Fruit fly (Drosophila melanogaster) whole organism, prepupa: ENCODE data around the gene CG10405.

Experiments used
- CG11294 ChIP-seq: fragments of 200-800 bp; sonication (Bioruptor generic); IDR thresholded peaks from 2 replicates; pipeline ENCODE4 v1.3.6; 2022; ENCODE audit warnings: missing biosample characterization, missing genetic modification characterization
- CG11762 ChIP-seq: fragments of 200-800 bp; sonication (Bioruptor generic); optimal IDR thresholded peaks from 3 replicates; lab custom pipeline; 2016; ENCODE audit warnings: missing biosample characterization, missing genetic modification characterization; ENCODE audit not compliant: insufficient read depth
- CG15336 ChIP-seq: fragments of 200-800 bp; sonication (Bioruptor generic); IDR thresholded peaks from 2 replicates; pipeline ENCODE4 v1.3.6; 2022; ENCODE audit warnings: missing biosample characterization, missing genetic modification characterization
- CG1621 ChIP-seq: fragments of 200-800 bp; sonication (Bioruptor generic); optimal IDR thresholded peaks from 3 replicates; lab custom pipeline; 2018; ENCODE audit warnings: missing biosample characterization, mild to moderate bottlenecking, missing genetic modification characterization
- CG16779 ChIP-seq: fragments of 200-800 bp; sonication (Bioruptor generic); optimal IDR thresholded peaks from 3 replicates; lab custom pipeline; 2017; ENCODE audit warnings: missing biosample characterization, mild to moderate bottlenecking, missing genetic modification characterization
- CG31627 ChIP-seq: fragments of 200-800 bp; sonication (Bioruptor generic); optimal IDR thresholded peaks from 3 replicates; lab custom pipeline; 2016; ENCODE audit warnings: missing biosample characterization, missing genetic modification characterization
- CG32006 ChIP-seq: fragments of 200-800 bp; sonication (Bioruptor generic); optimal IDR thresholded peaks from 3 replicates; lab custom pipeline; 2017; ENCODE audit warnings: missing biosample characterization, mild to moderate bottlenecking, missing genetic modification characterization
- CG3919 ChIP-seq: fragments of 200-800 bp; sonication (Bioruptor generic); optimal IDR thresholded peaks from 3 replicates; lab custom pipeline; 2016; ENCODE audit warnings: missing biosample characterization, missing genetic modification characterization
- CG4318 ChIP-seq: fragments of 200-800 bp; sonication (Bioruptor generic); optimal IDR thresholded peaks from 3 replicates; lab custom pipeline; 2017; ENCODE audit warnings: missing biosample characterization, mild to moderate bottlenecking, missing genetic modification characterization
- CG6163 ChIP-seq: fragments of 200-800 bp; sonication (Bioruptor generic); IDR thresholded peaks from 3 replicates; pipeline ENCODE4 v1.3.6; 2022; ENCODE audit warnings: missing biosample characterization, missing genetic modification characterization
- CG6276 ChIP-seq: fragments of 200-800 bp; sonication (Bioruptor generic); optimal IDR thresholded peaks from 2 replicates; lab custom pipeline; 2017; ENCODE audit warnings: missing biosample characterization, mild to moderate bottlenecking, missing genetic modification characterization
- CG6808 ChIP-seq: fragments of 200-800 bp; sonication (Bioruptor generic); optimal IDR thresholded peaks from 3 replicates; lab custom pipeline; 2017; ENCODE audit warnings: missing biosample characterization, missing genetic modification characterization, mild to moderate bottlenecking, moderate library complexity, missing genetic modification reagents
- CG6854 ChIP-seq: fragments of 200-800 bp; sonication (Bioruptor generic); optimal IDR thresholded peaks from 2 replicates; lab custom pipeline; 2017; ENCODE audit warnings: missing biosample characterization, mild to moderate bottlenecking, missing genetic modification characterization
- CG7368 ChIP-seq: fragments of 200-800 bp; sonication (Bioruptor generic); optimal IDR thresholded peaks from 3 replicates; lab custom pipeline; 2016; ENCODE audit warnings: missing biosample characterization, missing genetic modification characterization
- CG8119 ChIP-seq: fragments of 200-800 bp; sonication (Bioruptor generic); IDR thresholded peaks from 3 replicates; pipeline ENCODE4 v1.3.6; 2022; ENCODE audit warnings: missing biosample characterization, missing genetic modification characterization
- CG8319 ChIP-seq: fragments of 200-800 bp; sonication (Bioruptor generic); optimal IDR thresholded peaks from 3 replicates; lab custom pipeline; 2016; ENCODE audit warnings: missing biosample characterization, missing genetic modification characterization
- CG8632 ChIP-seq: fragments of 200-800 bp; sonication (Bioruptor generic); optimal IDR thresholded peaks from 3 replicates; lab custom pipeline; 2016; ENCODE audit warnings: missing biosample characterization, missing genetic modification characterization
- CG9139 ChIP-seq: fragments of 200-800 bp; sonication (Bioruptor generic); optimal IDR thresholded peaks from 3 replicates; lab custom pipeline; 2017; ENCODE audit warnings: missing biosample characterization, mild to moderate bottlenecking, missing genetic modification characterization
- Eip78C ChIP-seq: fragments of 200-800 bp; sonication (Bioruptor generic); peaks from one replicate; lab custom pipeline; 2016; ENCODE audit warnings: missing biosample characterization, missing genetic modification characterization
- Ets21C ChIP-seq: fragments of 200-800 bp; sonication (Bioruptor generic); optimal IDR thresholded peaks from 3 replicates; lab custom pipeline; 2016; ENCODE audit warnings: missing biosample characterization, missing genetic modification characterization
- Ets96B ChIP-seq: fragments of 200-800 bp; optimal IDR thresholded peaks from 2 replicates; lab custom pipeline; 2019; ENCODE audit warnings: missing biosample characterization, mild to moderate bottlenecking, missing genetic modification characterization, moderate library complexity
- Gug ChIP-seq: fragments of 200-800 bp; sonication (Bioruptor generic); IDR thresholded peaks from 2 replicates; pipeline ENCODE4 v1.3.6; 2022; ENCODE audit warnings: missing biosample characterization, missing genetic modification characterization
- Hr38 ChIP-seq: sonication (Bioruptor generic); optimal IDR thresholded peaks from 2 replicates; lab custom pipeline; 2016; ENCODE audit warnings: missing biosample characterization, missing genetic modification characterization
- Hr39 ChIP-seq: fragments of 200-800 bp; sonication (Bioruptor generic); optimal IDR thresholded peaks from 2 replicates; lab custom pipeline; 2016; ENCODE audit warnings: missing biosample characterization, missing genetic modification characterization
- Hr4 ChIP-seq: fragments of 200-800 bp; sonication (Bioruptor generic); optimal IDR thresholded peaks from 3 replicates; lab custom pipeline; 2016; ENCODE audit warnings: missing biosample characterization, missing genetic modification characterization
- Lpt ChIP-seq: fragments of 200-800 bp; sonication (Bioruptor generic); optimal IDR thresholded peaks from 3 replicates; lab custom pipeline; 2016; ENCODE audit warnings: missing biosample characterization, missing genetic modification characterization
- Met ChIP-seq: fragments of 200-800 bp; sonication (Bioruptor generic); optimal IDR thresholded peaks from 3 replicates; lab custom pipeline; 2016; ENCODE audit warnings: missing biosample characterization, missing genetic modification characterization
- Smox ChIP-seq: fragments of 200-800 bp; sonication (Bioruptor generic); optimal IDR thresholded peaks from 3 replicates; lab custom pipeline; 2016; ENCODE audit warnings: missing biosample characterization, missing genetic modification characterization
- Sox102F ChIP-seq: fragments of 200-800 bp; sonication (Bioruptor generic); optimal IDR thresholded peaks from 2 replicates; lab custom pipeline; 2016; ENCODE audit warnings: missing biosample characterization, mild to moderate bottlenecking, missing genetic modification characterization
- Sox14 ChIP-seq: fragments of 200-800 bp; sonication (Bioruptor generic); optimal IDR thresholded peaks from 3 replicates; lab custom pipeline; 2016; ENCODE audit warnings: missing biosample characterization, missing genetic modification characterization
- Sox15 ChIP-seq: fragments of 200-800 bp; sonication (Bioruptor generic); optimal IDR thresholded peaks from 3 replicates; lab custom pipeline; 2016; ENCODE audit warnings: missing biosample characterization, missing genetic modification characterization
- dac ChIP-seq: fragments of 200-800 bp; sonication (Bioruptor generic); optimal IDR thresholded peaks from 2 replicates; lab custom pipeline; 2017; ENCODE audit warnings: missing biosample characterization, mild to moderate bottlenecking, missing genetic modification characterization
- dsx ChIP-seq: fragments of 200-800 bp; optimal IDR thresholded peaks from 3 replicates; lab custom pipeline; 2019; ENCODE audit warnings: missing biosample characterization, mild to moderate bottlenecking, missing genetic modification characterization, moderate library complexity; ENCODE audit not compliant: poor library complexity, severe bottlenecking
- eg ChIP-seq: fragments of 200-800 bp; sonication (Bioruptor generic); IDR thresholded peaks from 3 replicates; pipeline ENCODE4 v1.3.6; 2022; ENCODE audit warnings: missing biosample characterization, missing genetic modification characterization
- fd85E ChIP-seq: fragments of 200-800 bp; sonication (Bioruptor generic); optimal IDR thresholded peaks from 3 replicates; lab custom pipeline; 2016; ENCODE audit warnings: missing biosample characterization, missing genetic modification characterization
- lz ChIP-seq: fragments of 200-800 bp; sonication (Bioruptor generic); optimal IDR thresholded peaks from 3 replicates; lab custom pipeline; 2016; ENCODE audit warnings: missing biosample characterization, missing genetic modification characterization
- net ChIP-seq: fragments of 200-800 bp; sonication (Bioruptor generic); optimal IDR thresholded peaks from 3 replicates; lab custom pipeline; 2016; ENCODE audit warnings: missing biosample characterization, missing genetic modification characterization
- pdm3 ChIP-seq: fragments of 200-800 bp; sonication (Bioruptor generic); optimal IDR thresholded peaks from 3 replicates; lab custom pipeline; 2016; ENCODE audit warnings: missing biosample characterization, missing genetic modification characterization
- salr ChIP-seq, 2 experiments: fragments of 200-800 bp; sonication (Bioruptor generic); optimal IDR thresholded peaks; 3 replicates each; lab custom pipeline; 2016 to 2018; ENCODE audit warnings: missing biosample characterization in 2 of 2, missing genetic modification characterization in 2 of 2, mild to moderate bottlenecking in 1 of 2
- spab ChIP-seq: fragments of 200-800 bp; sonication (Bioruptor generic); optimal IDR thresholded peaks from 2 replicates; lab custom pipeline; 2017; ENCODE audit warnings: missing biosample characterization, mild to moderate bottlenecking, missing genetic modification characterization, missing genetic modification reagents
- ss ChIP-seq, 2 experiments: fragments of 200-800 bp; sonication (Bioruptor generic); optimal IDR thresholded peaks; 2 replicates in 1 of 2; 3 replicates in 1 of 2; lab custom pipeline; 2017 to 2018; ENCODE audit warnings: mild to moderate bottlenecking in 2 of 2, missing biosample characterization in 2 of 2, missing genetic modification characterization in 2 of 2, moderate library complexity in 1 of 2
- svp ChIP-seq: fragments of 200-800 bp; sonication (Bioruptor generic); peaks from one replicate; lab custom pipeline; 2016; ENCODE audit warnings: missing biosample characterization, missing genetic modification characterization
- vri ChIP-seq: fragments of 200-800 bp; sonication (Bioruptor generic); optimal IDR thresholded peaks from 3 replicates; lab custom pipeline; 2016; ENCODE audit warnings: missing biosample characterization, mild to moderate bottlenecking, missing genetic modification characterization

The CG10405 gene

dm6 chr3R:16442937-16443336 lies 11.4 kb upstream of the CG10405 start, which contains the start of the genes Ttc1 and CG14882 (continued):
- TF ChIP-seq net: peak; percentile 88
- no peak for TF ChIP-seq CG32006 (GFP tag; lab: Kevin White, UChicago)
- no peak for TF ChIP-seq CG4318
- no peak for TF ChIP-seq CG6276 (GFP tag; lab: Kevin White, UChicago)
- TF ChIP-seq Sox14 (GFP tag; lab: Kevin White, UChicago): peak; percentile 90
- peak; percentile 82 for TF ChIP-seq CG8632 (GFP tag; lab: Kevin White, UChicago)
- TF ChIP-seq CG31627 (GFP tag; lab: Kevin White, UChicago): peak; percentile 87

- no peak for TF ChIP-seq CG11294 (GFP tag; lab: Robert Waterston, UW)
- TF ChIP-seq fd85E: no peak
- no peak for TF ChIP-seq CG8319 (GFP tag; lab: Kevin White, UChicago)
- no peak for TF ChIP-seq CG7368 (GFP tag; lab: Kevin White, UChicago)
- no peak for TF ChIP-seq Sox15 (GFP tag; lab: Kevin White, UChicago)
- TF ChIP-seq CG16779 (tag; lab: Kevin White, UChicago): no peak
- no peak for TF ChIP-seq dsx
- peak; percentile 73 for TF ChIP-seq vri (GFP tag; lab: Kevin White, UChicago)
- TF ChIP-seq pdm3: no peak
- no peak for TF ChIP-seq Met (GFP tag; lab: Kevin White, UChicago)
- TF ChIP-seq CG1621: no peak
- no peak for TF ChIP-seq salr (GFP tag; optimal IDR thresholded peaks at IDR 0.05; lab: Kevin White, UChicago)
- no peak for TF ChIP-seq Hr39 (GFP tag; lab: Kevin White, UChicago)
- TF ChIP-seq svp: peak; percentile 83
- TF ChIP-seq Smox: no peak
Observed at dm6 chr3R:16446836-16447235, 7.5 kb upstream of the CG10405 start.

- TF ChIP-seq Ets21C (GFP tag; lab: Kevin White, UChicago) (no peak), vri (GFP tag; lab: Kevin White, UChicago) (peak; percentile 82), svp (peak; percentile 41)
Observed at dm6 chr3R:16447448-16448045, 6.7 kb upstream of the CG10405 start.

- peak; percentile 93 for TF ChIP-seq CG6276 (GFP tag; lab: Kevin White, UChicago)
- no peak for TF ChIP-seq CG6854 (GFP tag; lab: Kevin White, UChicago)
- peak; percentile 87 to 89 for TF ChIP-seq salr (GFP tag; optimal IDR thresholded peaks at IDR 0.05; lab: Kevin White, UChicago)
- peak; percentile 6 for TF ChIP-seq Ets96B (tag; lab: Kevin White, UChicago)
- TF ChIP-seq ss (GFP tag; optimal IDR thresholded peaks at IDR 0.05; lab: Kevin White, UChicago): peak in 1 of 2 experiments; percentile 86
- no peak for TF ChIP-seq CG9139
- TF ChIP-seq CG15336: peak; percentile 88
- peak; percentile 92 for TF ChIP-seq Gug (GFP tag; lab: Robert Waterston, UW)
- TF ChIP-seq spab (GFP tag; lab: Kevin White, UChicago): no peak
- TF ChIP-seq CG8119: peak; percentile 80
- TF ChIP-seq CG11762 (GFP tag; lab: Kevin White, UChicago): peak; percentile 68
- TF ChIP-seq lz (GFP tag; lab: Kevin White, UChicago): no peak
- no peak for TF ChIP-seq Sox102F (GFP tag; lab: Kevin White, UChicago)
- TF ChIP-seq Lpt (GFP tag; lab: Kevin White, UChicago): peak; percentile 61
- peak; percentile 79 for TF ChIP-seq CG11294 (GFP tag; lab: Robert Waterston, UW)
- TF ChIP-seq CG1621: peak; percentile 61
- peak; percentile 90 for TF ChIP-seq CG6163 (GFP tag; lab: Robert Waterston, UW)
- peak; percentile 44 for TF ChIP-seq Eip78C (GFP tag; lab: Kevin White, UChicago)
- TF ChIP-seq CG6808 (GFP tag; lab: Kevin White, UChicago): peak; percentile 79
- TF ChIP-seq Hr38 (GFP tag; lab: Kevin White, UChicago): peak; percentile 43
- no peak for TF ChIP-seq CG3919 (GFP tag; lab: Kevin White, UChicago)
- no peak for TF ChIP-seq CG8632 (GFP tag; lab: Kevin White, UChicago)
- peak; percentile 57 for TF ChIP-seq Hr4 (GFP tag; lab: Kevin White, UChicago)
- peak; percentile 93 for TF ChIP-seq eg (GFP tag; lab: Robert Waterston, UW)
- peak; percentile 68 for TF ChIP-seq CG16779 (tag; lab: Kevin White, UChicago)
- TF ChIP-seq dac (GFP tag; lab: Kevin White, UChicago): peak; percentile 35
- peak; percentile 78 for TF ChIP-seq CG32006 (GFP tag; lab: Kevin White, UChicago)
- TF ChIP-seq, all 60 proteins: peak for 20
Observed at dm6 chr3R:16448378-16449134, 5.7 kb upstream of the CG10405 start.
